Worm (Caenorhabditis elegans) whole organism, late embryonic: ENCODE results near the gene math-45.

Experiments
- C38D4.7 ChIP-seq: fragments of 200-800 bp; sonication (Bioruptor generic); optimal IDR thresholded peaks from 2 replicates; lab custom pipeline; 2018; ENCODE audit warnings: mild to moderate bottlenecking, missing genetic modification characterization, moderate library complexity, missing compliant biosample characterization
- F13H6.1 ChIP-seq: sonication (generic microtip); optimal IDR thresholded peaks from 2 replicates; lab custom pipeline; 2016; ENCODE audit warnings: missing genetic modification characterization, missing compliant biosample characterization
- ama-1 ChIP-seq: fragments of 150-350 bp; optimal IDR thresholded peaks from 2 replicates; lab custom pipeline; 2014
- ceh-18 ChIP-seq: sonication (generic microtip); optimal IDR thresholded peaks from 2 replicates; lab custom pipeline; 2016; ENCODE audit warnings: missing genetic modification characterization, missing compliant biosample characterization
- ceh-19 ChIP-seq: fragments of 200-800 bp; sonication (Bioruptor generic); optimal IDR thresholded peaks from 2 replicates; lab custom pipeline; 2018; ENCODE audit warnings: mild to moderate bottlenecking, missing genetic modification characterization, missing compliant biosample characterization
- ceh-22 ChIP-seq: sonication (generic microtip); optimal IDR thresholded peaks from 2 replicates; lab custom pipeline; 2017; ENCODE audit warnings: missing biosample characterization, missing genetic modification characterization
- ceh-34 ChIP-seq: sonication (generic microtip); optimal IDR thresholded peaks from 2 replicates; lab custom pipeline; 2016; ENCODE audit warnings: mild to moderate bottlenecking, missing genetic modification characterization, missing compliant biosample characterization
- ceh-45 ChIP-seq: fragments of 200-800 bp; sonication (Bioruptor generic); IDR thresholded peaks from 2 replicates; pipeline ENCODE4 v1.3.6; 2022; ENCODE audit warnings: missing genetic modification reagents, missing genetic modification characterization, missing compliant biosample characterization
- ceh-48 ChIP-seq: sonication (generic microtip); optimal IDR thresholded peaks from 2 replicates; lab custom pipeline; 2016; ENCODE audit warnings: missing genetic modification characterization, inconsistent platforms, missing compliant biosample characterization
- che-1 ChIP-seq: sonication (generic microtip); optimal IDR thresholded peaks from 2 replicates; lab custom pipeline; 2016; ENCODE audit warnings: mild to moderate bottlenecking, missing genetic modification characterization, missing compliant biosample characterization
- dmd-4 ChIP-seq: sonication (generic microtip); optimal IDR thresholded peaks from 2 replicates; lab custom pipeline; 2016; ENCODE audit warnings: borderline replicate concordance, missing genetic modification characterization, missing compliant biosample characterization
- dve-1 ChIP-seq: sonication (generic microtip); optimal IDR thresholded peaks from 2 replicates; lab custom pipeline; 2017; ENCODE audit warnings: antibody characterized with exemption, mild to moderate bottlenecking, missing genetic modification characterization, missing compliant biosample characterization
- elt-4 ChIP-seq: sonication (generic microtip); optimal IDR thresholded peaks from 2 replicates; lab custom pipeline; 2016; ENCODE audit warnings: missing genetic modification characterization, missing compliant biosample characterization
- ets-4 ChIP-seq: sonication (generic microtip); optimal IDR thresholded peaks from 2 replicates; lab custom pipeline; 2016; ENCODE audit warnings: missing genetic modification characterization, missing compliant biosample characterization
- fkh-10 ChIP-seq: fragments of 150-350 bp; optimal IDR thresholded peaks from 2 replicates; lab custom pipeline; 2014; ENCODE audit warnings: missing biosample characterization, missing genetic modification reagents, missing genetic modification characterization
- fkh-6 ChIP-seq: sonication (generic microtip); optimal IDR thresholded peaks from 2 replicates; lab custom pipeline; 2016; ENCODE audit warnings: missing genetic modification characterization, missing compliant biosample characterization
- gmeb-2 ChIP-seq: sonication (generic microtip); optimal IDR thresholded peaks from 2 replicates; lab custom pipeline; 2016; ENCODE audit warnings: missing genetic modification characterization, inconsistent platforms, missing compliant biosample characterization
- hlh-13 ChIP-seq: fragments of 200-800 bp; sonication (Bioruptor generic); optimal IDR thresholded peaks from 2 replicates; lab custom pipeline; 2018; ENCODE audit warnings: mild to moderate bottlenecking, missing genetic modification characterization, missing compliant biosample characterization
- hlh-15 ChIP-seq: sonication (generic microtip); optimal IDR thresholded peaks from 2 replicates; lab custom pipeline; 2016; ENCODE audit warnings: missing genetic modification characterization, missing compliant biosample characterization
- hlh-6 ChIP-seq: sonication (generic microtip); optimal IDR thresholded peaks from 2 replicates; lab custom pipeline; 2016; ENCODE audit warnings: missing genotype, missing genetic modification characterization, missing compliant biosample characterization
- hlh-8 ChIP-seq: sonication (generic microtip); optimal IDR thresholded peaks from 2 replicates; lab custom pipeline; 2016; ENCODE audit warnings: missing genotype, missing genetic modification characterization, missing compliant biosample characterization
- lim-6 ChIP-seq: sonication (generic microtip); optimal IDR thresholded peaks from 2 replicates; lab custom pipeline; 2016; ENCODE audit warnings: missing genetic modification characterization, missing compliant biosample characterization
- mec-3 ChIP-seq: sonication (generic microtip); optimal IDR thresholded peaks from 2 replicates; lab custom pipeline; 2016; ENCODE audit warnings: borderline replicate concordance, missing genetic modification characterization, missing compliant biosample characterization
- nfya-1 ChIP-seq: sonication (generic microtip); optimal IDR thresholded peaks from 2 replicates; lab custom pipeline; 2017; ENCODE audit warnings: missing genetic modification characterization, mild to moderate bottlenecking, missing compliant biosample characterization, antibody characterized with exemption, moderate library complexity
- nhr-11 ChIP-seq: fragments of 150-350 bp; optimal IDR thresholded peaks from 2 replicates; lab custom pipeline; 2014; ENCODE audit warnings: missing biosample characterization, missing genetic modification characterization
- npax-4 ChIP-seq: sonication (generic microtip); optimal IDR thresholded peaks from 2 replicates; lab custom pipeline; 2016; ENCODE audit warnings: missing genetic modification characterization, missing compliant biosample characterization
- pax-1 ChIP-seq: fragments of 150-350 bp; optimal IDR thresholded peaks from 2 replicates; lab custom pipeline; 2014; ENCODE audit warnings: missing biosample characterization, missing genetic modification characterization
- pha-4 ChIP-seq: fragments of 150-350 bp; optimal IDR thresholded peaks from 2 replicates; lab custom pipeline; 2018; ENCODE audit warnings: missing biosample characterization, missing genetic modification reagents, missing genetic modification characterization
- pros-1 ChIP-seq: fragments of 150-350 bp; optimal IDR thresholded peaks from 2 replicates; lab custom pipeline; 2014; ENCODE audit warnings: missing biosample characterization, missing genetic modification reagents, missing genetic modification characterization
- ref-2 ChIP-seq: sonication (generic microtip); optimal IDR thresholded peaks from 2 replicates; lab custom pipeline; 2016; ENCODE audit warnings: missing genetic modification characterization, missing compliant biosample characterization
- rnt-1 ChIP-seq: sonication (generic microtip); optimal IDR thresholded peaks from 2 replicates; lab custom pipeline; 2016; ENCODE audit warnings: missing genetic modification characterization, missing compliant biosample characterization
- syd-9 ChIP-seq: sonication (generic microtip); optimal IDR thresholded peaks from 2 replicates; lab custom pipeline; 2016; ENCODE audit warnings: mild to moderate bottlenecking, missing genetic modification characterization, moderate library complexity, missing compliant biosample characterization
- tbx-2 ChIP-seq: sonication (generic microtip); optimal IDR thresholded peaks from 2 replicates; lab custom pipeline; 2016; ENCODE audit warnings: missing genetic modification characterization, missing compliant biosample characterization
- ttx-3 ChIP-seq: sonication (generic microtip); optimal IDR thresholded peaks from 2 replicates; lab custom pipeline; 2016; ENCODE audit warnings: missing genetic modification reagents, missing genetic modification characterization, missing compliant biosample characterization
- unc-3 ChIP-seq, 2 experiments: fragments of 200-800 bp in 1 of 2; sonication (Bioruptor generic) in 1 of 2; sonication (generic microtip) in 1 of 2; conservative IDR thresholded peaks in 1 of 2; optimal IDR thresholded peaks in 1 of 2; 2 replicates each; pipeline versions ENCODE4 v1.3.6 to Lab custom; 2016 to 2022; ENCODE audit warnings: missing compliant biosample characterization in 2 of 2, missing genetic modification characterization in 2 of 2, missing genetic modification reagents in 1 of 2
- unc-42 ChIP-seq: sonication (generic microtip); optimal IDR thresholded peaks from 2 replicates; lab custom pipeline; 2016; ENCODE audit warnings: missing genotype, missing genetic modification characterization, missing compliant biosample characterization
- unc-86 ChIP-seq: sonication (generic microtip); optimal IDR thresholded peaks from 2 replicates; lab custom pipeline; 2016; ENCODE audit warnings: missing genetic modification characterization, missing compliant biosample characterization
- zip-5 ChIP-seq: sonication (generic microtip); optimal IDR thresholded peaks from 2 replicates; lab custom pipeline; 2016; ENCODE audit warnings: missing genetic modification characterization, missing compliant biosample characterization
- ztf-16 ChIP-seq: sonication (generic microtip); optimal IDR thresholded peaks from 2 replicates; lab custom pipeline; 2017; ENCODE audit warnings: missing genetic modification characterization, missing compliant biosample characterization

Gene math-45

ce11 chrII:1529057-1529456, 11.8 kb upstream of the math-45 start, which contains the start of gene Y51H7BR.4:
Gene Y51H7BR.4, plus strand, starts transcription at chrII:1529357.
- TF ChIP-seq mec-3 (no peak), tbx-2 (tag; lab: Kevin White, UChicago) (no peak), unc-3 (GFP tag; conservative IDR thresholded peaks at IDR 0.05; lab: Robert Waterston, UW) (no peak), unc-3 (tag; optimal IDR thresholded peaks at IDR 0.05; lab: Kevin White, UChicago) (no peak), ceh-45 (GFP tag; lab: Robert Waterston, UW) (no peak), gmeb-2 (tag; lab: Kevin White, UChicago) (no peak), unc-42 (tag; lab: Kevin White, UChicago) (no peak), zip-5 (tag; lab: Kevin White, UChicago) (no peak), ttx-3 (tag; lab: Kevin White, UChicago) (no peak), pros-1 (tag; lab: Kevin White, UChicago) (no peak), dmd-4 (tag; lab: Kevin White, UChicago) (no peak), fkh-6 (no peak), pha-4 (no peak), ets-4 (tag; lab: Kevin White, UChicago) (no peak)

ce11 chrII:1525498-1525897, 8.2 kb upstream of the math-45 start, which contains the start of gene Y51H7BR.7:
Gene Y51H7BR.7, minus strand, starts transcription at chrII:1525598.
- TF ChIP-seq hlh-15 (tag; lab: Kevin White, UChicago) = no peak

ce11 chrII:1521956-1522355, 4.7 kb upstream of the math-45 start:
- no peak for TF ChIP-seq C38D4.7 (GFP tag; lab: Kevin White, UChicago)
- no peak for TF ChIP-seq nfya-1 (tag; lab: Kevin White, UChicago)
- TF ChIP-seq ceh-34 (tag; lab: Kevin White, UChicago) = no peak
- TF ChIP-seq nhr-11 (tag; lab: Kevin White, UChicago) = no peak
- no peak for TF ChIP-seq gmeb-2 (tag; lab: Kevin White, UChicago)
- TF ChIP-seq npax-4 (tag; lab: Kevin White, UChicago) = no peak
- no peak for TF ChIP-seq dve-1
- TF ChIP-seq ama-1 (lab: Kevin White, UChicago) = no peak
- TF ChIP-seq hlh-6 (tag; lab: Kevin White, UChicago) = no peak
- no peak for TF ChIP-seq ceh-19 (GFP tag; lab: Kevin White, UChicago)
- TF ChIP-seq hlh-15 (tag; lab: Kevin White, UChicago) = no peak
- no peak for TF ChIP-seq hlh-8
- no peak for TF ChIP-seq F13H6.1 (tag; lab: Kevin White, UChicago)
- TF ChIP-seq fkh-10 (GFP tag; lab: Kevin White, UChicago) = no peak
- TF ChIP-seq pax-1 (tag; lab: Kevin White, UChicago) = no peak
- TF ChIP-seq ztf-16 = no peak

ce11 chrII:1519867-1520266, 2.6 kb upstream of the math-45 start:
- TF ChIP-seq elt-4 (tag; lab: Kevin White, UChicago) (no peak), ceh-18 (tag; lab: Kevin White, UChicago) (peak; percentile 15), hlh-13 (GFP tag; lab: Kevin White, UChicago) (no peak), nfya-1 (tag; lab: Kevin White, UChicago) (no peak), ets-4 (tag; lab: Kevin White, UChicago) (no peak), unc-42 (tag; lab: Kevin White, UChicago) (peak; percentile 54), syd-9 (peak; percentile 22), ceh-48 (tag; lab: Kevin White, UChicago) (peak; percentile 43)

- TF ChIP-seq F13H6.1 (tag; lab: Kevin White, UChicago) = no peak
- TF ChIP-seq ceh-22 (tag; lab: Kevin White, UChicago) = no peak
- TF ChIP-seq pha-4 = no peak
- no peak for TF ChIP-seq fkh-6
- no peak for TF ChIP-seq rnt-1 (tag; lab: Kevin White, UChicago)
- no peak for TF ChIP-seq unc-86 (tag; lab: Kevin White, UChicago)
- no peak for TF ChIP-seq che-1
- TF ChIP-seq ama-1 (lab: Kevin White, UChicago) = no peak
- no peak for TF ChIP-seq syd-9
- no peak for TF ChIP-seq unc-42 (tag; lab: Kevin White, UChicago)
- TF ChIP-seq C38D4.7 (GFP tag; lab: Kevin White, UChicago) = no peak
- TF ChIP-seq lim-6 (tag; lab: Kevin White, UChicago) = no peak
- no peak for TF ChIP-seq ceh-34 (tag; lab: Kevin White, UChicago)
- no peak for TF ChIP-seq ref-2 (tag; lab: Kevin White, UChicago)
- TF ChIP-seq ztf-16 = no peak
Observed at ce11 chrII:1518914-1519313, 1.7 kb upstream of the math-45 start, which contains the start of gene Y51H7BR.8. Gene Y51H7BR.8, plus strand, starts transcription at chrII:1519214.
